Worm (Caenorhabditis elegans): Measurements from ENCODE around the gene W07G1.7.

DNA sequence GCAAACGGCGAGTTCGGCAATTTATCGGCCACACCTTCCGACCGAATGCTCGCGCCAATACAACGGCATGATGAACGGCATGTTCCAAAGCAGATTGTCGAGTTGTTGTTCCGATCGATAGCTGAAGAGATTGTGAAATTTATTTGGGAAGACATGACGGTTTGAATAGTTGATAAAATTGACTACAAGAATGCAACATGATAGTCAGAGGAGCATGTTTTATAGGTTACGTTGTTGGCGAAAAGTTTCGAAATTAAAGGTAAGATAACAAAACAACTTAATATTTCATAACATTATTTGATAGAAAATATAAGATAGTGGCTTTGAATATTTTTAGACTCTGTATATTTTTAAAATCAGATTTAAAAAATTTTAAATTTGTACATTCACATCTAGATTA, 20.6 kb downstream of the W07G1.7 start:
- TF ChIP-seq ama-1 (optimal IDR thresholded peaks at IDR 0.05) (no peak), zag-1 (tag; optimal IDR thresholded peaks at IDR 0.05) (no peak), nhr-237 (tag; optimal IDR thresholded peaks at IDR 0.05) (no peak), ZK546.5 (tag; optimal IDR thresholded peaks at IDR 0.05) (no peak), elt-1 (tag; optimal IDR thresholded peaks at IDR 0.05) (no peak), unc-62 (GFP tag; optimal IDR thresholded peaks at IDR 0.05) (no peak), egl-27 (tag; optimal IDR thresholded peaks at IDR 0.05) (no peak), lin-11 (tag; optimal IDR thresholded peaks at IDR 0.05) (no peak), ztf-4 (tag; optimal IDR thresholded peaks at IDR 0.05) (no peak), nhr-11 (tag; optimal IDR thresholded peaks at IDR 0.05) (no peak), alr-1 (tag; optimal IDR thresholded peaks at IDR 0.05) (no peak), lin-13 (GFP tag; optimal IDR thresholded peaks at IDR 0.05) (no peak)
